Worm (Caenorhabditis elegans) whole organism, L1 larva: Measurements from ENCODE around the gene metl-18.

Experiments
- C16A3.4 ChIP-seq: fragments of 150-350 bp; optimal IDR thresholded peaks from 2 replicates; lab custom pipeline; 2014; ENCODE audit warnings: missing biosample characterization, missing genetic modification characterization
- C34B4.2 ChIP-seq: sonication (generic microtip); optimal IDR thresholded peaks from 2 replicates; lab custom pipeline; 2017; ENCODE audit warnings: mild to moderate bottlenecking, missing genetic modification characterization, missing compliant biosample characterization
- F16B12.6 ChIP-seq: fragments of 150-350 bp; optimal IDR thresholded peaks from 2 replicates; lab custom pipeline; 2014; ENCODE audit warnings: missing biosample characterization, missing genetic modification characterization
- Y116A8C.19 ChIP-seq: sonication (generic microtip); optimal IDR thresholded peaks from 2 replicates; lab custom pipeline; 2016; ENCODE audit warnings: missing compliant biosample characterization, missing genetic modification characterization, borderline replicate concordance
- aha-1 ChIP-seq: fragments of 150-350 bp; optimal IDR thresholded peaks from 2 replicates; lab custom pipeline; 2014; ENCODE audit warnings: missing biosample characterization, missing genetic modification characterization
- aly-2 ChIP-seq: fragments of 150-350 bp; optimal IDR thresholded peaks from 2 replicates; lab custom pipeline; 2014; ENCODE audit warnings: missing biosample characterization, missing genetic modification characterization
- ceh-63 ChIP-seq: fragments of 200-800 bp; sonication (Bioruptor generic); optimal IDR thresholded peaks from 2 replicates; lab custom pipeline; 2018; ENCODE audit warnings: mild to moderate bottlenecking, missing genetic modification characterization, missing compliant biosample characterization
- ceh-82 ChIP-seq, 3 experiments: fragments of 150-350 bp in 1 of 3; sonication (generic microtip) in 2 of 3; optimal IDR thresholded peaks; 2 replicates each; lab custom pipeline; 2014 to 2017; ENCODE audit warnings: missing biosample characterization in 3 of 3, missing genetic modification characterization in 3 of 3
- ces-1 ChIP-seq: fragments of 150-350 bp; optimal IDR thresholded peaks from 2 replicates; lab custom pipeline; 2014; ENCODE audit warnings: missing biosample characterization, missing genetic modification reagents, missing genetic modification characterization
- dpl-1 ChIP-seq, 3 experiments: fragments of 150-350 bp in 2 of 3; sonication (generic microtip) in 1 of 3; optimal IDR thresholded peaks; 2 replicates each; lab custom pipeline; 2014 to 2017; ENCODE audit warnings: missing biosample characterization in 3 of 3, missing genetic modification characterization in 3 of 3, missing genetic modification reagents in 3 of 3
- elt-3 ChIP-seq, 6 experiments: fragments of 150-350 bp in 1 of 6; sonication (generic microtip); optimal IDR thresholded peaks; 2 replicates each; lab custom pipeline; 2017 to 2018; ENCODE audit warnings: missing biosample characterization in 6 of 6, missing genetic modification characterization in 6 of 6, inconsistent platforms in 1 of 6
- ets-5 ChIP-seq: fragments of 200-800 bp; sonication (Bioruptor generic); IDR thresholded peaks from 2 replicates; pipeline ENCODE4 v1.3.6; 2022; ENCODE audit warnings: missing genetic modification characterization, missing compliant biosample characterization
- fkh-8 ChIP-seq: sonication (generic microtip); optimal IDR thresholded peaks from 2 replicates; lab custom pipeline; 2016; ENCODE audit warnings: mild to moderate bottlenecking, missing genetic modification characterization, missing compliant biosample characterization
- fos-1 ChIP-seq: fragments of 150-350 bp; optimal IDR thresholded peaks from 2 replicates; lab custom pipeline; 2014; ENCODE audit warnings: missing biosample characterization, missing genetic modification characterization
- hlh-17 ChIP-seq: fragments of 200-800 bp; sonication (Bioruptor generic); optimal IDR thresholded peaks from 2 replicates; lab custom pipeline; 2018; ENCODE audit warnings: missing genetic modification characterization, mild to moderate bottlenecking, missing compliant biosample characterization, moderate library complexity, borderline replicate concordance
- hpl-2 ChIP-seq: fragments of 150-350 bp; optimal IDR thresholded peaks from 2 replicates; lab custom pipeline; 2014; ENCODE audit warnings: missing biosample characterization, missing genetic modification reagents, missing genetic modification characterization
- isw-1 ChIP-seq: fragments of 200-800 bp; sonication (Bioruptor generic); IDR thresholded peaks from 2 replicates; pipeline ENCODE4 v1.3.6; 2022; ENCODE audit warnings: missing genetic modification characterization, missing compliant biosample characterization
- lin-14 ChIP-seq: fragments of 200-800 bp; sonication (Bioruptor generic); optimal IDR thresholded peaks from 2 replicates; lab custom pipeline; 2018; ENCODE audit warnings: mild to moderate bottlenecking, missing genetic modification characterization, moderate library complexity, missing compliant biosample characterization
- lin-15B ChIP-seq: fragments of 150-350 bp; sonication (generic microtip); optimal IDR thresholded peaks from 3 replicates; lab custom pipeline; 2014; ENCODE audit warnings: missing biosample characterization, missing genetic modification characterization
- lin-35 ChIP-seq, 2 experiments: fragments of 150-350 bp; optimal IDR thresholded peaks; 2 replicates each; lab custom pipeline; 2014; ENCODE audit warnings: missing biosample characterization in 2 of 2, missing genetic modification characterization in 2 of 2, missing genetic modification reagents in 2 of 2
- lsy-2 ChIP-seq, 2 experiments: fragments of 150-350 bp; optimal IDR thresholded peaks; 2 replicates each; lab custom pipeline; 2014; ENCODE audit warnings: missing biosample characterization in 2 of 2, missing genetic modification characterization in 2 of 2
- mab-9 ChIP-seq: fragments of 200-800 bp; sonication (Bioruptor generic); IDR thresholded peaks from 2 replicates; pipeline ENCODE4 v1.3.6; 2022; ENCODE audit warnings: missing genetic modification reagents, missing genetic modification characterization, missing compliant biosample characterization
- mep-1 ChIP-seq: fragments of 150-350 bp; optimal IDR thresholded peaks from 2 replicates; lab custom pipeline; 2014; ENCODE audit warnings: missing biosample characterization, missing genetic modification characterization
- nhr-11 ChIP-seq: fragments of 150-350 bp; optimal IDR thresholded peaks from 2 replicates; lab custom pipeline; 2014; ENCODE audit warnings: missing biosample characterization, missing genetic modification characterization
- nhr-12 ChIP-seq: sonication (generic microtip); optimal IDR thresholded peaks from 2 replicates; lab custom pipeline; 2017; ENCODE audit warnings: missing biosample characterization, missing genetic modification characterization
- nhr-19 ChIP-seq: fragments of 200-800 bp; sonication (Bioruptor generic); conservative IDR thresholded peaks from 2 replicates; pipeline ENCODE4 v1.3.6; 2022; ENCODE audit warnings: missing genetic modification characterization, missing compliant biosample characterization
- nhr-20 ChIP-seq: sonication (generic microtip); optimal IDR thresholded peaks from 2 replicates; lab custom pipeline; 2016; ENCODE audit warnings: mild to moderate bottlenecking, missing genetic modification characterization, missing compliant biosample characterization
- nhr-28 ChIP-seq: fragments of 150-350 bp; optimal IDR thresholded peaks from 2 replicates; lab custom pipeline; 2014; ENCODE audit warnings: missing biosample characterization, missing genetic modification characterization
- nhr-76 ChIP-seq: sonication (generic microtip); optimal IDR thresholded peaks from 2 replicates; lab custom pipeline; 2017; ENCODE audit warnings: missing biosample characterization, missing genetic modification characterization
- nhr-77 ChIP-seq: fragments of 150-350 bp; optimal IDR thresholded peaks from 2 replicates; lab custom pipeline; 2014; ENCODE audit warnings: missing biosample characterization, missing genetic modification characterization
- pag-3 ChIP-seq: sonication (generic microtip); optimal IDR thresholded peaks from 2 replicates; lab custom pipeline; 2017; ENCODE audit warnings: missing genetic modification characterization, mild to moderate bottlenecking, missing compliant biosample characterization, antibody characterized with exemption, borderline replicate concordance; ENCODE audit not compliant: insufficient read depth
- pqm-1 ChIP-seq: sonication (generic microtip); optimal IDR thresholded peaks from 3 replicates; lab custom pipeline; 2017; ENCODE audit warnings: missing biosample characterization, missing genetic modification characterization
- rnt-1 ChIP-seq: sonication (generic microtip); optimal IDR thresholded peaks from 2 replicates; lab custom pipeline; 2016; ENCODE audit warnings: mild to moderate bottlenecking, missing genetic modification characterization, moderate library complexity, missing compliant biosample characterization
- skn-1 ChIP-seq: fragments of 150-350 bp; optimal IDR thresholded peaks from 2 replicates; lab custom pipeline; 2014; ENCODE audit warnings: missing biosample characterization, missing genetic modification characterization
- snpc-4 ChIP-seq: fragments of 150-350 bp; optimal IDR thresholded peaks from 2 replicates; lab custom pipeline; 2014; ENCODE audit warnings: missing biosample characterization, missing genetic modification characterization
- sup-37 ChIP-seq: fragments of 200-800 bp; sonication (Bioruptor generic); optimal IDR thresholded peaks from 2 replicates; lab custom pipeline; 2018; ENCODE audit warnings: mild to moderate bottlenecking, missing genetic modification characterization, missing compliant biosample characterization
- tbx-2 ChIP-seq: sonication (generic microtip); optimal IDR thresholded peaks from 2 replicates; lab custom pipeline; 2016; ENCODE audit warnings: missing genetic modification characterization, missing compliant biosample characterization
- tlp-1 ChIP-seq: fragments of 150-350 bp; optimal IDR thresholded peaks from 2 replicates; lab custom pipeline; 2014; ENCODE audit warnings: missing biosample characterization, missing genetic modification characterization
- unc-98 ChIP-seq: fragments of 200-800 bp; sonication (Bioruptor generic); IDR thresholded peaks from 2 replicates; pipeline ENCODE4 v1.3.6; 2022; ENCODE audit warnings: missing genetic modification characterization, missing compliant biosample characterization
- vab-15 ChIP-seq: sonication (generic microtip); optimal IDR thresholded peaks from 2 replicates; lab custom pipeline; 2017; ENCODE audit warnings: missing genotype, mild to moderate bottlenecking, missing genetic modification characterization, missing compliant biosample characterization
- zag-1 ChIP-seq: fragments of 150-350 bp; optimal IDR thresholded peaks from 2 replicates; lab custom pipeline; 2014; ENCODE audit warnings: missing biosample characterization, missing genetic modification characterization
- zip-4 ChIP-seq: fragments of 200-800 bp; sonication (Bioruptor generic); optimal IDR thresholded peaks from 2 replicates; lab custom pipeline; 2018; ENCODE audit warnings: mild to moderate bottlenecking, missing genetic modification characterization, moderate library complexity, missing compliant biosample characterization
- ztf-11 ChIP-seq, 2 experiments: sonication (generic microtip); optimal IDR thresholded peaks; 2 replicates each; lab custom pipeline; 2016 to 2017; ENCODE audit warnings: missing genetic modification characterization in 2 of 2, missing biosample characterization in 1 of 2, missing compliant biosample characterization in 1 of 2
- ztf-4 ChIP-seq: fragments of 150-350 bp; optimal IDR thresholded peaks from 2 replicates; lab custom pipeline; 2014; ENCODE audit warnings: missing biosample characterization, missing genetic modification characterization

The metl-18 gene

ce11 chrIII:3418906-3419305 is 6.6 kb upstream of the metl-18 start:
- TF ChIP-seq lin-14 (GFP tag; lab: Kevin White, UChicago) (no peak), nhr-28 (tag; lab: Kevin White, UChicago) (no peak), pag-3 (tag; lab: Kevin White, UChicago) (no peak), ets-5 (GFP tag; lab: Robert Waterston, UW) (no peak), mep-1 (no peak), vab-15 (tag; lab: Kevin White, UChicago) (no peak)
- TF ChIP-seq, all 84 proteins: peak for 0

- no peak for TF ChIP-seq pqm-1 (tag; lab: Kevin White, UChicago)
- no peak for TF ChIP-seq fos-1 (tag; lab: Kevin White, UChicago)
- no peak for TF ChIP-seq dpl-1 (GFP tag; optimal IDR thresholded peaks at IDR 0.05; lab: Kevin White, UChicago)
- no peak for TF ChIP-seq aly-2 (tag; lab: Kevin White, UChicago)
- TF ChIP-seq rnt-1: no peak
- TF ChIP-seq zag-1 (tag; lab: Kevin White, UChicago): no peak
- no peak for TF ChIP-seq ceh-63 (GFP tag; lab: Kevin White, UChicago)
- no peak for TF ChIP-seq ztf-4 (tag; lab: Kevin White, UChicago)
- no peak for TF ChIP-seq lin-15B (tag; lab: Kevin White, UChicago)
- no peak for TF ChIP-seq C34B4.2
- no peak for TF ChIP-seq mep-1
- no peak for TF ChIP-seq zip-4 (GFP tag; lab: Kevin White, UChicago)
- no peak for TF ChIP-seq unc-98 (GFP tag; lab: Robert Waterston, UW)
- TF ChIP-seq tlp-1 (tag; lab: Kevin White, UChicago): no peak
- TF ChIP-seq, all 84 proteins: peak for 0
Measured at ce11 chrIII:3423924-3424323, 1.6 kb upstream of the metl-18 start.

- TF ChIP-seq pqm-1 (tag; lab: Kevin White, UChicago) (no peak), sup-37 (GFP tag; lab: Kevin White, UChicago) (no peak), lin-35 (GFP tag; optimal IDR thresholded peaks at IDR 0.05; lab: Kevin White, UChicago) (no peak), nhr-76 (tag; lab: Kevin White, UChicago) (no peak), C34B4.2 (no peak), F16B12.6 (tag; lab: Kevin White, UChicago) (no peak), nhr-20 (no peak), isw-1 (no peak), pag-3 (tag; lab: Kevin White, UChicago) (no peak), lin-15B (tag; lab: Kevin White, UChicago) (no peak), snpc-4 (no peak), fos-1 (tag; lab: Kevin White, UChicago) (no peak), Y116A8C.19 (no peak), mab-9 (GFP tag; lab: Robert Waterston, UW) (no peak), elt-3 (tag; optimal IDR thresholded peaks at IDR 0.05; lab: Kevin White, UChicago) (no peak), lin-14 (GFP tag; lab: Kevin White, UChicago) (no peak), nhr-12 (no peak)
Measured at ce11 chrIII:3426741-3427140, 1.2 kb downstream of the metl-18 start.

- TF ChIP-seq skn-1 (tag; lab: Kevin White, UChicago) (no peak), hlh-17 (GFP tag; lab: Kevin White, UChicago) (no peak), C16A3.4 (tag; lab: Kevin White, UChicago) (no peak), lin-14 (GFP tag; lab: Kevin White, UChicago) (no peak), aha-1 (tag; lab: Kevin White, UChicago) (no peak), pqm-1 (tag; lab: Kevin White, UChicago) (no peak)
- TF ChIP-seq, all 84 proteins: peak for 0
Measured at ce11 chrIII:3428574-3428973, 3.0 kb downstream of the metl-18 start.

- TF ChIP-seq nhr-77 (tag; lab: Kevin White, UChicago): no peak
- no peak for TF ChIP-seq ztf-11 (tag; optimal IDR thresholded peaks at IDR 0.05; lab: Kevin White, UChicago)
- TF ChIP-seq unc-98 (GFP tag; lab: Robert Waterston, UW): no peak
- no peak for TF ChIP-seq fkh-8 (tag; lab: Kevin White, UChicago)
- TF ChIP-seq hpl-2 (GFP tag; lab: Kevin White, UChicago): no peak
- no peak for TF ChIP-seq nhr-11
- TF ChIP-seq C16A3.4 (tag; lab: Kevin White, UChicago): no peak
- no peak for TF ChIP-seq nhr-28 (tag; lab: Kevin White, UChicago)
- TF ChIP-seq lsy-2 (tag; optimal IDR thresholded peaks at IDR 0.05; lab: Kevin White, UChicago): no peak
- no peak for TF ChIP-seq tlp-1 (tag; lab: Kevin White, UChicago)
- TF ChIP-seq mep-1: no peak
- TF ChIP-seq hlh-17 (GFP tag; lab: Kevin White, UChicago): no peak
- no peak for TF ChIP-seq tbx-2 (tag; lab: Kevin White, UChicago)
- no peak for TF ChIP-seq ceh-82 (tag; optimal IDR thresholded peaks at IDR 0.05; lab: Kevin White, UChicago)
- no peak for TF ChIP-seq nhr-19 (GFP tag; lab: Robert Waterston, UW)
- TF ChIP-seq ces-1 (GFP tag; lab: Kevin White, UChicago): no peak
Measured at ce11 chrIII:3429761-3430160, 4.2 kb downstream of the metl-18 start.
